Worm (Caenorhabditis elegans) whole organism, L4/young adult: Measurements from ENCODE around the gene C02B10.3.

Experiments used
- W03F9.2 ChIP-seq: fragments of 150-350 bp; optimal IDR thresholded peaks from 2 replicates; lab custom pipeline; 2014; ENCODE audit warnings: missing biosample characterization, missing genetic modification characterization
- dao-5 ChIP-seq: sonication (generic microtip); optimal IDR thresholded peaks from 2 replicates; lab custom pipeline; 2016; ENCODE audit warnings: missing genotype, missing genetic modification characterization, moderate library complexity, missing compliant biosample characterization

ce11 chrIV:5085782-5086181 is 17.3 kb downstream of the C02B10.3 start:
- TF ChIP-seq W03F9.2 (tag; lab: Kevin White, UChicago) (no peak), dao-5 (tag; lab: Kevin White, UChicago) (no peak)
